Worm (Caenorhabditis elegans) whole organism, early embryonic: ENCODE data around the gene Y71H2B.8.

ENCODE experiments used
- B0310.2 ChIP-seq: sonication (generic microtip); optimal IDR thresholded peaks from 2 replicates; lab custom pipeline; 2016; ENCODE audit warnings: mild to moderate bottlenecking, missing genetic modification characterization, missing compliant biosample characterization
- F13C5.2 ChIP-seq: sonication (generic microtip); optimal IDR thresholded peaks from 2 replicates; lab custom pipeline; 2017; ENCODE audit warnings: mild to moderate bottlenecking, missing genetic modification characterization, inconsistent platforms, missing compliant biosample characterization
- aly-1 ChIP-seq: sonication (generic microtip); optimal IDR thresholded peaks from 2 replicates; lab custom pipeline; 2016; ENCODE audit warnings: missing genetic modification characterization, missing compliant biosample characterization
- ama-1 ChIP-seq: fragments of 150-350 bp; optimal IDR thresholded peaks from 2 replicates; lab custom pipeline; 2014
- ets-7 ChIP-seq: sonication (generic microtip); optimal IDR thresholded peaks from 2 replicates; lab custom pipeline; 2016; ENCODE audit warnings: missing genotype, missing genetic modification characterization, missing compliant biosample characterization
- flt-1 ChIP-seq: fragments of 200-800 bp; sonication (Bioruptor generic); IDR thresholded peaks from 2 replicates; pipeline ENCODE4 v1.3.6; 2022; ENCODE audit warnings: missing genetic modification characterization, missing compliant biosample characterization
- hnd-1 ChIP-seq: sonication (generic microtip); optimal IDR thresholded peaks from 2 replicates; lab custom pipeline; 2016; ENCODE audit warnings: missing genetic modification characterization, missing compliant biosample characterization
- scrt-1 ChIP-seq: fragments of 200-800 bp; sonication (Bioruptor generic); IDR thresholded peaks from 2 replicates; pipeline ENCODE4 v1.3.6; 2022; ENCODE audit warnings: missing genetic modification characterization, missing compliant biosample characterization
- sea-1 ChIP-seq: fragments of 200-800 bp; sonication (Bioruptor generic); conservative IDR thresholded peaks from 2 replicates; pipeline ENCODE4 v1.3.6; 2022; ENCODE audit warnings: missing genetic modification characterization, missing compliant biosample characterization
- tbx-11 ChIP-seq: fragments of 200-800 bp; sonication (Bioruptor generic); IDR thresholded peaks from 2 replicates; pipeline ENCODE4 v1.3.6; 2022; ENCODE audit warnings: missing genetic modification characterization, missing compliant biosample characterization

- TF ChIP-seq tbx-11 (GFP tag; lab: Robert Waterston, UW) (no peak), ama-1 (lab: Kevin White, UChicago) (no peak), scrt-1 (GFP tag; lab: Robert Waterston, UW) (no peak), hnd-1 (tag; lab: Kevin White, UChicago) (no peak), F13C5.2 (tag; lab: Kevin White, UChicago) (no peak), flt-1 (no peak), sea-1 (GFP tag; lab: Robert Waterston, UW) (no peak), ets-7 (tag; lab: Kevin White, UChicago) (no peak), aly-1 (tag; lab: Kevin White, UChicago) (no peak), B0310.2 (tag; lab: Kevin White, UChicago) (no peak)
Measured at ce11 chrIII:2575635-2576164, 3.4 kb upstream of the Y71H2B.8 start, which contains the start of gene Y54F10AR.1.
